Worm (Caenorhabditis elegans): ENCODE results near the gene Y38H6C.20.
A peak's percentile ranks its signal among the peaks of the same experiment; 100 is the strongest.

DNA sequence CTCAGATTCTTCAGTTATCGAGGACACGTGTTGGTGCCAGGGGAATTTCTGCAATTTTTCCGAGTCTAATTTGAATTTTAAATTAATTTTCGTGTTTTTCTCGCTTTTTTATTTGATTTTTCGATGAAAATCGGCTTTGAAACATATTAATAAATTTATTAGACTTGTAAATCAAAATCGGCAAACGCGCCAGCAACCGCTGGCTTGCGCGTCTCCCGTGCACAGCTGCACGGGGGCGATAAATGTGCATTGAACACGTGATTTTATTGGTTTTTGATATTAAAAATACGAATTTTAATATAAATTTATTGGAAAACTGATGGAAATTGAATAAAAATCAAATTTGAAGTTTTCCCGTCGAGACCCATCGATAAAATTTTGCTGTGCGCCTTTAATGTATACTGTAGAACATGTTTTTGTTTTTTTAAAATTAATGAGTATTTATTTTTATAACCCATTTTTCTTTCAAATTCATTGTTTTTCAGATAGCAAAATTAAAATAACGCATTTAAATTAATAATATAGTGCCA is 29.6 kb upstream of the Y38H6C.20 start, which contains the start of gene F26F2.7:
- TF ChIP-seq fkh-10 (GFP tag; optimal IDR thresholded peaks at IDR 0.05): peak; percentile 34
- TF ChIP-seq ZK546.5 (tag; optimal IDR thresholded peaks at IDR 0.05): no peak
- no peak for TF ChIP-seq ama-1 (optimal IDR thresholded peaks at IDR 0.05)
